Worm (Caenorhabditis elegans): ENCODE measurements around the gene spcs-3.

The spcs-3 gene

DNA sequence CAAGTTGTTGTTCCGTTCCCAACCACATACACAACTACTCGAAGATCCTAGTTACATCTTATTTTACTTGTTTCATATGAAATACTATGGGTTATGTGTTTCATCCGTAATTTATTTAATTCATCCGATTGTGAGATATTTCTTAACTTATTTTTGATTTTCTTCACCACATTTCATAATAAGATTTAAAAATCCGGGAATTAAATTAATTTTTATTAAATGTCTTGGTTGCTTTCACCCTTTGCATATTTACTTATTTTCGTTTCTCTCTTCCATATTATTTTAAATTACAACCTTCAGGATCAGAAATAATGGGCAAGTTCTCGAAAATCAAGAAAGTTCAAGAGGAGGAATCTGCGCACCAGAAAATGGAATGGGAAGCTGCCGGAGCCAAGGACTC, 917 bp downstream of the spcs-3 start, which contains the start of gene K12H4.3:
TSS of gene K12H4.3 (plus strand) at position 301 of the 400 bp plus-strand sequence.
- TF ChIP-seq efl-1 (optimal IDR thresholded peaks at IDR 0.05) (no peak), efl-1 (GFP tag; optimal IDR thresholded peaks at IDR 0.05 in 1 of 2) (no peak), aha-1 (tag; optimal IDR thresholded peaks at IDR 0.05) (no peak), nhr-71 (tag; optimal IDR thresholded peaks at IDR 0.05) (no peak), unc-30 (tag; optimal IDR thresholded peaks at IDR 0.05) (no peak), hlh-17 (GFP tag; optimal IDR thresholded peaks at IDR 0.05; ENCODE audit: borderline replicate concordance) (no peak), nhr-11 (tag; optimal IDR thresholded peaks at IDR 0.05) (no peak), zip-4 (GFP tag; optimal IDR thresholded peaks at IDR 0.05) (no peak), snpc-4 (tag; optimal IDR thresholded peaks at IDR 0.05) (no peak), mdl-1 (tag; optimal IDR thresholded peaks at IDR 0.05) (no peak), lsy-2 (tag; optimal IDR thresholded peaks at IDR 0.05) (no peak), Y116A8C.19 (tag; optimal IDR thresholded peaks at IDR 0.05; ENCODE audit: borderline replicate concordance) (no peak), C34B4.2 (tag; optimal IDR thresholded peaks at IDR 0.05) (no peak), nhr-77 (tag; optimal IDR thresholded peaks at IDR 0.05) (no peak), egl-13 (tag; optimal IDR thresholded peaks at IDR 0.05) (no peak), ztf-4 (tag; optimal IDR thresholded peaks at IDR 0.05) (no peak), fkh-8 (tag; optimal IDR thresholded peaks at IDR 0.05) (no peak), nhr-84 (tag; optimal IDR thresholded peaks at IDR 0.05) (no peak), elt-3 (tag; optimal IDR thresholded peaks at IDR 0.05) (no peak), lir-3 (tag; optimal IDR thresholded peaks at IDR 0.05; ENCODE audit: poor library complexity) (no peak), ceh-8 (GFP tag; optimal IDR thresholded peaks at IDR 0.05) (no peak)

DNA sequence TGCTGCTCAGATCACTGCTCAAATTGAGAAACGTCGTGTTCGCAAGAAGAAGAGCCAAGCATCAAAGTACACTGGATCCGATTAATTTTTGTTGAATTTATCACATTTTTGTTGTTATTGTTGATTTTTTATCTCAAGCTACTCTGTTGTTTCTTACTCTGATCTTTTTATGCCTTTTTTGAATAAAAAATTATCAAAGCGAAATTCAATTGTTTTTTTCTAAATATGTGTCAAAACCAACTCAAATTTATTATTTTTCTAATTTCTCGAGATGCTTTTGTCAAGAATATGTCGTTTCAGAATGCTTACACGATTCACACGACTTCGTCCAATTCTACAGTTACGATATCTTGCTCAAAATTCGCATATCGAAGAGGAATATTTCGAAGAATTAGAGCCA, 2.6 kb downstream of the spcs-3 start, which contains the start of gene K12H4.2:
TSS of gene K12H4.2 (plus strand) at position 301 of the 400 bp plus-strand sequence.
- no peak for TF ChIP-seq nhr-237 (tag; optimal IDR thresholded peaks at IDR 0.05)
- no peak for TF ChIP-seq pax-3 (tag; optimal IDR thresholded peaks at IDR 0.05)
- no peak for TF ChIP-seq lin-14 (GFP tag; optimal IDR thresholded peaks at IDR 0.05)
- no peak for TF ChIP-seq efl-1 (optimal IDR thresholded peaks at IDR 0.05)
- peak in 1 of 2 experiments; percentile 12 for TF ChIP-seq efl-1 (GFP tag; optimal IDR thresholded peaks at IDR 0.05 in 1 of 2)
- TF ChIP-seq dpl-1 (GFP tag; optimal IDR thresholded peaks at IDR 0.05), result no peak
- TF ChIP-seq fos-1 (tag; optimal IDR thresholded peaks at IDR 0.05), result no peak
- TF ChIP-seq lir-3 (tag; optimal IDR thresholded peaks at IDR 0.05; ENCODE audit: poor library complexity), result no peak
- TF ChIP-seq lsy-2 (tag; optimal IDR thresholded peaks at IDR 0.05), result no peak

DNA sequence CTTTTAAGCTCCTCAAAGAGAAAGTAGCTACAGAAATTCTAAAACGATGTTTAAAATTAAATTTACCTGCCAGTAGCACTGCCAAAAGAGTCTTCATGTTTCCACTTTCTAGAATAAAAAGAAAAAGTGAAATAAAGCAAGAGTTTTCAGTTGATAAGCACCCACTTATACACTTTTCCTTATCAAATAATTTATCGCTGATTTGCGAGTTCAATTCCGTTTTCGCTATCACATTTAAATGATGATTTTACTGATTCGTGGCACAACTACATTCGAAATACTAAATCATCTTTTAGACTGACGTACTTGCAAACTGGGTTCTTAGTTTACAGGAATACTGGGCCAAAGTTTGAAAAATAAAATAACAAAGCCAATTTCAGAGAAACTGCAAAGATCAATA, 6.1 kb downstream of the spcs-3 start, which contains the start of gene K12H4.7:
TSS of gene K12H4.7 (minus strand) at position 138 of the 400 bp plus-strand sequence.
- TF ChIP-seq elt-3 (tag; optimal IDR thresholded peaks at IDR 0.05) (no peak), lin-39 (tag; optimal IDR thresholded peaks at IDR 0.05) (no peak), nhr-11 (tag; optimal IDR thresholded peaks at IDR 0.05) (no peak), nhr-237 (tag; optimal IDR thresholded peaks at IDR 0.05) (no peak), nhr-47 (tag; optimal IDR thresholded peaks at IDR 0.05) (no peak), ets-5 (GFP tag; IDR thresholded peaks at IDR 0.05) (no peak), lsy-2 (tag; optimal IDR thresholded peaks at IDR 0.05) (no peak), elt-2 (tag; optimal IDR thresholded peaks at IDR 0.05) (peak; percentile 74), isw-1 (GFP tag; IDR thresholded peaks at IDR 0.05) (no peak), ceh-63 (GFP tag; optimal IDR thresholded peaks at IDR 0.05) (no peak), efl-1 (optimal IDR thresholded peaks at IDR 0.05) (no peak), efl-1 (GFP tag; optimal IDR thresholded peaks at IDR 0.05 in 1 of 2) (peak in 1 of 2 experiments; percentile 61), unc-62 (GFP tag; optimal IDR thresholded peaks at IDR 0.05) (no peak), fkh-8 (tag; optimal IDR thresholded peaks at IDR 0.05) (no peak), ceh-8 (GFP tag; optimal IDR thresholded peaks at IDR 0.05) (no peak), F16B12.6 (tag; optimal IDR thresholded peaks at IDR 0.05) (no peak), jun-1 (tag; optimal IDR thresholded peaks at IDR 0.05) (no peak), tlp-1 (tag; optimal IDR thresholded peaks at IDR 0.05) (peak; percentile 51), nhr-76 (tag; optimal IDR thresholded peaks at IDR 0.05) (no peak), efl-3 (GFP tag; optimal IDR thresholded peaks at IDR 0.05) (no peak), pax-3 (tag; optimal IDR thresholded peaks at IDR 0.05) (no peak), sptf-1 (tag; optimal IDR thresholded peaks at IDR 0.05) (no peak), egl-27 (tag; optimal IDR thresholded peaks at IDR 0.05) (no peak), pqm-1 (tag; optimal IDR thresholded peaks at IDR 0.05) (peak; percentile 74), alr-1 (tag; optimal IDR thresholded peaks at IDR 0.05; ENCODE audit: borderline replicate concordance) (no peak), nhr-85 (tag) (no peak), ceh-90 (tag; optimal IDR thresholded peaks at IDR 0.05) (no peak), snu-23 (GFP tag; optimal IDR thresholded peaks at IDR 0.05) (no peak), zag-1 (tag; optimal IDR thresholded peaks at IDR 0.05) (no peak)
